Worm (Caenorhabditis elegans): Measurements from ENCODE around the gene R08C7.12.

DNA sequence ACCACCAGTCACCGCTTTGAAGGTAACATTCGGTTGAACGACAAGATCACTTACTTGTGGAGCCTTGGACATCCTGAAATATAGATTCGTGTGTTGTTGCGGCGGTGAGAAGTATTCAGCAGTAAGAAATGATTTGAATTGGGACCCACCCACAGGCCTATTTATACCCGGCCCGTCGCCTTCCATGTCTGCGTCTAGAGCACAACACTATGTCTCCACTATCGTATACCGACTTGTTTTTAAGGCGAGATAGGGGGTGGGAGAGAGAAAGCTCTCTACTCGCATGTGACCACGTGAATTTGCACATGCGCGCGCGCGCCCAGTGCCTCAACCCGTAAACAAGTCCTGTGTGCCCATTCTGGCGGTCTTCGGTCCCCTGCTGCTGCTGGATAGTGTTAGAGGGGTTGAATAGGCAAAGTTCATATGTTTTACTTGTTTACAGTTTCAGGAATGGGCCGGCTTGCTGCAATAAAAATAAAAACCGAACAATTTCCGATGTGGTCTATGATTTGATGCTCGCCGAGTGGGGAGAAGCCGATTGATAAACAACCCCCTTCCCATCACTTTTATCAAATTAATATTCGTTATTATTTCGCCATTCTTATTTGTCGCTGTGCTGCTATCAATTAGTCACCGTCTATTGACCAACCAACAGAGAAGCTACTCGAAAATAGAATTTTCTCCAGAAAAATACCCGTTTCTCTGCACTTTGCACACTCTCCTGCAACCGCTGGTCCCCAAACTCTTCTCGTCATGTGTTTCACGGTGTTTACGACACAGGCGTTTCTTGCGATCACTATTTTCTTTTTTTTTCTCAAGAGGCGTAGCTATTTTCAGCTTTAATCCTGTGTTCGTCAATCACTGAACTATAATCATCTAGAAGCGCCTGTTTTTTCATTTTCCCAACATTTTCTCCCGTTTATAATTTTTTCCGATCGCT, 20.5 kb downstream of the R08C7.12 start:
- TF ChIP-seq F13C5.2 (tag; optimal IDR thresholded peaks at IDR 0.05): no peak
- TF ChIP-seq ama-1 (optimal IDR thresholded peaks at IDR 0.05): no peak
- TF ChIP-seq tra-4 (tag; optimal IDR thresholded peaks at IDR 0.05): no peak
- no peak for TF ChIP-seq pes-1 (GFP tag; IDR thresholded peaks at IDR 0.05)
- TF ChIP-seq scrt-1 (GFP tag; IDR thresholded peaks at IDR 0.05): no peak
- no peak for TF ChIP-seq ceh-36 (tag; optimal IDR thresholded peaks at IDR 0.05)
- no peak for TF ChIP-seq ceh-13 (GFP tag; optimal IDR thresholded peaks at IDR 0.05)
- no peak for TF ChIP-seq ets-7 (tag; optimal IDR thresholded peaks at IDR 0.05)

Measured in whole organism, early embryonic.